Worm (Caenorhabditis elegans) whole organism, L1 larva: ENCODE results near the gene F59B2.8.

Experiments
- ama-1 ChIP-seq: fragments of 150-350 bp; optimal IDR thresholded peaks from 2 replicates; lab custom pipeline; 2014
- egl-27 ChIP-seq, 2 experiments: fragments of 150-350 bp in 1 of 2; sonication (generic microtip); optimal IDR thresholded peaks; 3 replicates each; lab custom pipeline; 2017 to 2018; ENCODE audit warnings: missing biosample characterization in 2 of 2, missing genetic modification characterization in 2 of 2, missing genetic modification reagents in 2 of 2
- fkh-10 ChIP-seq: sonication (generic microtip); optimal IDR thresholded peaks from 2 replicates; lab custom pipeline; 2017; ENCODE audit warnings: missing biosample characterization, missing genetic modification reagents, missing genetic modification characterization
- jun-1 ChIP-seq: fragments of 150-350 bp; optimal IDR thresholded peaks from 2 replicates; lab custom pipeline; 2014; ENCODE audit warnings: missing biosample characterization, missing genetic modification reagents, missing genetic modification characterization
- lin-13 ChIP-seq: fragments of 150-350 bp; optimal IDR thresholded peaks from 2 replicates; lab custom pipeline; 2014; ENCODE audit warnings: missing biosample characterization, missing genetic modification reagents, missing genetic modification characterization
- nhr-11 ChIP-seq: fragments of 150-350 bp; optimal IDR thresholded peaks from 2 replicates; lab custom pipeline; 2014; ENCODE audit warnings: missing biosample characterization, missing genetic modification characterization
- skn-1 ChIP-seq: fragments of 150-350 bp; optimal IDR thresholded peaks from 2 replicates; lab custom pipeline; 2014; ENCODE audit warnings: missing biosample characterization, missing genetic modification characterization
- snpc-4 ChIP-seq: fragments of 150-350 bp; optimal IDR thresholded peaks from 2 replicates; lab custom pipeline; 2014; ENCODE audit warnings: missing biosample characterization, missing genetic modification characterization
- sox-4 ChIP-seq: sonication (generic microtip); optimal IDR thresholded peaks from 2 replicates; lab custom pipeline; 2016; ENCODE audit warnings: missing genetic modification characterization, missing compliant biosample characterization
- tbx-2 ChIP-seq: sonication (generic microtip); optimal IDR thresholded peaks from 2 replicates; lab custom pipeline; 2016; ENCODE audit warnings: missing genetic modification characterization, missing compliant biosample characterization
- tlp-1 ChIP-seq: fragments of 150-350 bp; optimal IDR thresholded peaks from 2 replicates; lab custom pipeline; 2014; ENCODE audit warnings: missing biosample characterization, missing genetic modification characterization

ce11 chrIII:8973826-8974225, 36.2 kb downstream of the F59B2.8 start, which contains the start of gene R08D7.5:
- no peak for TF ChIP-seq skn-1
- TF ChIP-seq sox-4 (tag; lab: Kevin White, UChicago): no peak
- TF ChIP-seq lin-13: no peak
- no peak for TF ChIP-seq nhr-11 (tag; lab: Kevin White, UChicago)
- TF ChIP-seq tbx-2 (tag; lab: Kevin White, UChicago): no peak
- no peak for TF ChIP-seq jun-1 (tag; lab: Kevin White, UChicago)
- TF ChIP-seq tlp-1 (tag; lab: Kevin White, UChicago): no peak
- no peak for TF ChIP-seq ama-1 (lab: Kevin White, UChicago)
- TF ChIP-seq snpc-4 (tag; lab: Kevin White, UChicago): no peak
- no peak for TF ChIP-seq egl-27 (tag; optimal IDR thresholded peaks at IDR 0.05; lab: Kevin White, UChicago)
- no peak for TF ChIP-seq fkh-10 (GFP tag; lab: Kevin White, UChicago)
